Worm (Caenorhabditis elegans) whole organism, L1 larva: ENCODE results near the gene spe-49.
A peak's percentile ranks its signal among the peaks of the same experiment; 100 is the strongest.

Experiments
- C04F5.9 ChIP-seq: sonication (generic microtip); optimal IDR thresholded peaks from 2 replicates; lab custom pipeline; 2016; ENCODE audit warnings: missing genetic modification characterization, missing compliant biosample characterization
- C16A3.4 ChIP-seq: fragments of 150-350 bp; optimal IDR thresholded peaks from 2 replicates; lab custom pipeline; 2014; ENCODE audit warnings: missing biosample characterization, missing genetic modification characterization
- C34B4.2 ChIP-seq: sonication (generic microtip); optimal IDR thresholded peaks from 2 replicates; lab custom pipeline; 2017; ENCODE audit warnings: mild to moderate bottlenecking, missing genetic modification characterization, missing compliant biosample characterization
- aha-1 ChIP-seq: fragments of 150-350 bp; optimal IDR thresholded peaks from 2 replicates; lab custom pipeline; 2014; ENCODE audit warnings: missing biosample characterization, missing genetic modification characterization
- alr-1 ChIP-seq: fragments of 200-800 bp; sonication (Bioruptor generic); optimal IDR thresholded peaks from 2 replicates; lab custom pipeline; 2018; ENCODE audit warnings: borderline replicate concordance, mild to moderate bottlenecking, missing genetic modification characterization, missing compliant biosample characterization
- aly-2 ChIP-seq: fragments of 150-350 bp; optimal IDR thresholded peaks from 2 replicates; lab custom pipeline; 2014; ENCODE audit warnings: missing biosample characterization, missing genetic modification characterization
- blmp-1 ChIP-seq: fragments of 150-350 bp; optimal IDR thresholded peaks from 2 replicates; lab custom pipeline; 2014; ENCODE audit warnings: missing biosample characterization, missing genetic modification characterization
- ceh-63 ChIP-seq: fragments of 200-800 bp; sonication (Bioruptor generic); optimal IDR thresholded peaks from 2 replicates; lab custom pipeline; 2018; ENCODE audit warnings: mild to moderate bottlenecking, missing genetic modification characterization, missing compliant biosample characterization
- ceh-8 ChIP-seq: fragments of 200-800 bp; sonication (Bioruptor generic); optimal IDR thresholded peaks from 2 replicates; lab custom pipeline; 2018; ENCODE audit warnings: mild to moderate bottlenecking, missing genetic modification characterization, moderate library complexity, missing compliant biosample characterization
- ceh-88 ChIP-seq: fragments of 200-800 bp; sonication (Bioruptor generic); IDR thresholded peaks from 2 replicates; pipeline ENCODE4 v1.3.6; 2022; ENCODE audit warnings: missing genetic modification characterization, missing compliant biosample characterization
- ceh-90 ChIP-seq: sonication (generic microtip); optimal IDR thresholded peaks from 2 replicates; lab custom pipeline; 2016; ENCODE audit warnings: missing genetic modification characterization, missing compliant biosample characterization
- dsc-1 ChIP-seq: sonication (generic microtip); optimal IDR thresholded peaks from 2 replicates; lab custom pipeline; 2016; ENCODE audit warnings: mild to moderate bottlenecking, missing genetic modification characterization, missing compliant biosample characterization
- efl-3 ChIP-seq: fragments of 200-800 bp; sonication (Bioruptor generic); optimal IDR thresholded peaks from 2 replicates; lab custom pipeline; 2018; ENCODE audit warnings: mild to moderate bottlenecking, missing genetic modification characterization, missing compliant biosample characterization
- elt-2 ChIP-seq: sonication (generic microtip); optimal IDR thresholded peaks from 2 replicates; lab custom pipeline; 2016; ENCODE audit warnings: missing genetic modification characterization, mild to moderate bottlenecking, inconsistent platforms, missing compliant biosample characterization, missing genetic modification reagents
- elt-3 ChIP-seq, 6 experiments: fragments of 150-350 bp in 1 of 6; sonication (generic microtip); optimal IDR thresholded peaks; 2 replicates each; lab custom pipeline; 2017 to 2018; ENCODE audit warnings: missing biosample characterization in 6 of 6, missing genetic modification characterization in 6 of 6, inconsistent platforms in 1 of 6
- ets-5 ChIP-seq: fragments of 200-800 bp; sonication (Bioruptor generic); IDR thresholded peaks from 2 replicates; pipeline ENCODE4 v1.3.6; 2022; ENCODE audit warnings: missing genetic modification characterization, missing compliant biosample characterization
- fkh-10 ChIP-seq: sonication (generic microtip); optimal IDR thresholded peaks from 2 replicates; lab custom pipeline; 2017; ENCODE audit warnings: missing biosample characterization, missing genetic modification reagents, missing genetic modification characterization
- fkh-4 ChIP-seq: sonication (generic microtip); optimal IDR thresholded peaks from 2 replicates; lab custom pipeline; 2016; ENCODE audit warnings: missing compliant biosample characterization, missing genetic modification characterization, borderline replicate concordance
- fkh-8 ChIP-seq: sonication (generic microtip); optimal IDR thresholded peaks from 2 replicates; lab custom pipeline; 2016; ENCODE audit warnings: mild to moderate bottlenecking, missing genetic modification characterization, missing compliant biosample characterization
- fos-1 ChIP-seq: fragments of 150-350 bp; optimal IDR thresholded peaks from 2 replicates; lab custom pipeline; 2014; ENCODE audit warnings: missing biosample characterization, missing genetic modification characterization
- grh-1 ChIP-seq: fragments of 200-800 bp; sonication (Bioruptor generic); IDR thresholded peaks from 2 replicates; pipeline ENCODE4 v1.3.6; 2022; ENCODE audit warnings: missing genetic modification reagents, missing genetic modification characterization, missing compliant biosample characterization
- hlh-17 ChIP-seq: fragments of 200-800 bp; sonication (Bioruptor generic); optimal IDR thresholded peaks from 2 replicates; lab custom pipeline; 2018; ENCODE audit warnings: missing genetic modification characterization, mild to moderate bottlenecking, missing compliant biosample characterization, moderate library complexity, borderline replicate concordance
- hlh-4 ChIP-seq: sonication (generic microtip); optimal IDR thresholded peaks from 2 replicates; lab custom pipeline; 2016; ENCODE audit warnings: mild to moderate bottlenecking, missing genetic modification characterization, missing compliant biosample characterization
- irx-1 ChIP-seq: sonication (generic microtip); optimal IDR thresholded peaks from 2 replicates; lab custom pipeline; 2016; ENCODE audit warnings: missing genetic modification characterization, missing compliant biosample characterization
- isw-1 ChIP-seq: fragments of 200-800 bp; sonication (Bioruptor generic); IDR thresholded peaks from 2 replicates; pipeline ENCODE4 v1.3.6; 2022; ENCODE audit warnings: missing genetic modification characterization, missing compliant biosample characterization
- lin-13 ChIP-seq: fragments of 150-350 bp; optimal IDR thresholded peaks from 2 replicates; lab custom pipeline; 2014; ENCODE audit warnings: missing biosample characterization, missing genetic modification reagents, missing genetic modification characterization
- lin-14 ChIP-seq: fragments of 200-800 bp; sonication (Bioruptor generic); optimal IDR thresholded peaks from 2 replicates; lab custom pipeline; 2018; ENCODE audit warnings: mild to moderate bottlenecking, missing genetic modification characterization, moderate library complexity, missing compliant biosample characterization
- lir-3 ChIP-seq: sonication (generic microtip); optimal IDR thresholded peaks from 2 replicates; lab custom pipeline; 2016; ENCODE audit warnings: mild to moderate bottlenecking, missing genetic modification characterization, moderate library complexity, missing compliant biosample characterization; ENCODE audit not compliant: poor library complexity
- lsy-2 ChIP-seq, 2 experiments: fragments of 150-350 bp; optimal IDR thresholded peaks; 2 replicates each; lab custom pipeline; 2014; ENCODE audit warnings: missing biosample characterization in 2 of 2, missing genetic modification characterization in 2 of 2
- mab-9 ChIP-seq: fragments of 200-800 bp; sonication (Bioruptor generic); IDR thresholded peaks from 2 replicates; pipeline ENCODE4 v1.3.6; 2022; ENCODE audit warnings: missing genetic modification reagents, missing genetic modification characterization, missing compliant biosample characterization
- mep-1 ChIP-seq: fragments of 150-350 bp; optimal IDR thresholded peaks from 2 replicates; lab custom pipeline; 2014; ENCODE audit warnings: missing biosample characterization, missing genetic modification characterization
- nhr-11 ChIP-seq: fragments of 150-350 bp; optimal IDR thresholded peaks from 2 replicates; lab custom pipeline; 2014; ENCODE audit warnings: missing biosample characterization, missing genetic modification characterization
- nhr-12 ChIP-seq: sonication (generic microtip); optimal IDR thresholded peaks from 2 replicates; lab custom pipeline; 2017; ENCODE audit warnings: missing biosample characterization, missing genetic modification characterization
- nhr-19 ChIP-seq: fragments of 200-800 bp; sonication (Bioruptor generic); conservative IDR thresholded peaks from 2 replicates; pipeline ENCODE4 v1.3.6; 2022; ENCODE audit warnings: missing genetic modification characterization, missing compliant biosample characterization
- nhr-76 ChIP-seq: sonication (generic microtip); optimal IDR thresholded peaks from 2 replicates; lab custom pipeline; 2017; ENCODE audit warnings: missing biosample characterization, missing genetic modification characterization
- nhr-85 ChIP-seq: sonication (generic microtip); peaks from one replicate; lab custom pipeline; 2016; ENCODE audit warnings: missing genetic modification characterization, inconsistent platforms, missing compliant biosample characterization
- nhr-90 ChIP-seq: sonication (generic microtip); optimal IDR thresholded peaks from 2 replicates; lab custom pipeline; 2016; ENCODE audit warnings: mild to moderate bottlenecking, missing genetic modification characterization, missing compliant biosample characterization; ENCODE audit not compliant: poor library complexity
- pax-3 ChIP-seq: fragments of 200-800 bp; sonication (Bioruptor generic); optimal IDR thresholded peaks from 2 replicates; lab custom pipeline; 2018; ENCODE audit warnings: mild to moderate bottlenecking, missing genetic modification characterization, moderate library complexity, missing compliant biosample characterization
- pqm-1 ChIP-seq: sonication (generic microtip); optimal IDR thresholded peaks from 3 replicates; lab custom pipeline; 2017; ENCODE audit warnings: missing biosample characterization, missing genetic modification characterization
- skn-1 ChIP-seq: fragments of 150-350 bp; optimal IDR thresholded peaks from 2 replicates; lab custom pipeline; 2014; ENCODE audit warnings: missing biosample characterization, missing genetic modification characterization
- snpc-4 ChIP-seq: fragments of 150-350 bp; optimal IDR thresholded peaks from 2 replicates; lab custom pipeline; 2014; ENCODE audit warnings: missing biosample characterization, missing genetic modification characterization
- sup-37 ChIP-seq: fragments of 200-800 bp; sonication (Bioruptor generic); optimal IDR thresholded peaks from 2 replicates; lab custom pipeline; 2018; ENCODE audit warnings: mild to moderate bottlenecking, missing genetic modification characterization, missing compliant biosample characterization
- swsn-7 ChIP-seq: sonication (generic microtip); optimal IDR thresholded peaks from 2 replicates; lab custom pipeline; 2016; ENCODE audit warnings: missing genetic modification characterization, missing compliant biosample characterization
- tbx-2 ChIP-seq: sonication (generic microtip); optimal IDR thresholded peaks from 2 replicates; lab custom pipeline; 2016; ENCODE audit warnings: missing genetic modification characterization, missing compliant biosample characterization
- tlp-1 ChIP-seq: fragments of 150-350 bp; optimal IDR thresholded peaks from 2 replicates; lab custom pipeline; 2014; ENCODE audit warnings: missing biosample characterization, missing genetic modification characterization
- unc-130 ChIP-seq: fragments of 150-350 bp; optimal IDR thresholded peaks from 2 replicates; lab custom pipeline; 2017; ENCODE audit warnings: missing biosample characterization, missing genetic modification characterization, inconsistent platforms
- unc-62 ChIP-seq: fragments of 150-350 bp; optimal IDR thresholded peaks from 2 replicates; lab custom pipeline; 2014; ENCODE audit warnings: missing biosample characterization, missing genetic modification reagents, missing genetic modification characterization
- unc-86 ChIP-seq: sonication (generic microtip); optimal IDR thresholded peaks from 2 replicates; lab custom pipeline; 2016; ENCODE audit warnings: missing genetic modification characterization, missing compliant biosample characterization
- unc-98 ChIP-seq: fragments of 200-800 bp; sonication (Bioruptor generic); IDR thresholded peaks from 2 replicates; pipeline ENCODE4 v1.3.6; 2022; ENCODE audit warnings: missing genetic modification characterization, missing compliant biosample characterization
- vab-15 ChIP-seq: sonication (generic microtip); optimal IDR thresholded peaks from 2 replicates; lab custom pipeline; 2017; ENCODE audit warnings: missing genotype, mild to moderate bottlenecking, missing genetic modification characterization, missing compliant biosample characterization
- xbp-1 ChIP-seq: sonication (generic microtip); optimal IDR thresholded peaks from 2 replicates; lab custom pipeline; 2016; ENCODE audit warnings: missing genetic modification characterization, missing compliant biosample characterization
- zag-1 ChIP-seq: fragments of 150-350 bp; optimal IDR thresholded peaks from 2 replicates; lab custom pipeline; 2014; ENCODE audit warnings: missing biosample characterization, missing genetic modification characterization
- ztf-11 ChIP-seq, 2 experiments: sonication (generic microtip); optimal IDR thresholded peaks; 2 replicates each; lab custom pipeline; 2016 to 2017; ENCODE audit warnings: missing genetic modification characterization in 2 of 2, missing biosample characterization in 1 of 2, missing compliant biosample characterization in 1 of 2
- ztf-4 ChIP-seq: fragments of 150-350 bp; optimal IDR thresholded peaks from 2 replicates; lab custom pipeline; 2014; ENCODE audit warnings: missing biosample characterization, missing genetic modification characterization

The spe-49 gene

DNA sequence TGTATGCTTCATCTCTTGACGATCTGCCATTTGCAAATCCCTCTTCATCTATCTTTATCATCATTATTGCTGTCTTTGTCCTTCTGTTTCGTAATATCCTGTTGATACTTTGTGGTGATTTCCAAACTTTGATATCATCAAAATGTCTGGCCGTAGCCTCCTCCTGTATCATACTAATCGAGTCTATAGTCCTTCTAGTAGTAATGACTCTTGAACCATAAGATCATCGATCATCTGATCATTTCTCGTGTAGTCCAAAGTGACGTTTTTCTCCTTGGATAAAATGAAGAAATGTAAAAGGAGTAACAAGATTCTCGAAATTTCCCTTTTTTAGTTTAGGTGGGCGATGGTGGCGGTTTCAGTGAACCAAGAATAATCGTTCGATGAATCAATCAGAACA lies 38.2 kb downstream of the spe-49 start (continued):
- no peak for TF ChIP-seq tlp-1 (tag; lab: Kevin White, UChicago)
- no peak for TF ChIP-seq unc-62 (GFP tag; lab: Kevin White, UChicago)
- TF ChIP-seq nhr-90 (tag; lab: Kevin White, UChicago) = peak; percentile 26
- TF ChIP-seq nhr-76 (tag; lab: Kevin White, UChicago) = no peak
- TF ChIP-seq swsn-7 (tag; lab: Kevin White, UChicago) = no peak
- TF ChIP-seq C04F5.9 (tag; lab: Kevin White, UChicago) = no peak
- TF ChIP-seq ets-5 (GFP tag; lab: Robert Waterston, UW) = no peak
- TF ChIP-seq aha-1 = no peak
- TF ChIP-seq lsy-2 (tag; optimal IDR thresholded peaks at IDR 0.05; lab: Kevin White, UChicago) = no peak
- no peak for TF ChIP-seq fkh-8 (tag; lab: Kevin White, UChicago)
- TF ChIP-seq elt-2 (tag; lab: Kevin White, UChicago) = no peak
- TF ChIP-seq fkh-4 (tag; lab: Kevin White, UChicago) = no peak
- no peak for TF ChIP-seq isw-1 (GFP tag; lab: Robert Waterston, UW)
- TF ChIP-seq unc-98 (GFP tag; lab: Robert Waterston, UW) = no peak
- no peak for TF ChIP-seq efl-3 (GFP tag; lab: Kevin White, UChicago)
- TF ChIP-seq irx-1 = no peak
- no peak for TF ChIP-seq ceh-90
- TF ChIP-seq unc-130 (tag; lab: Kevin White, UChicago) = no peak
- TF ChIP-seq xbp-1 (tag; lab: Kevin White, UChicago) = no peak
- no peak for TF ChIP-seq mab-9 (GFP tag; lab: Robert Waterston, UW)
- no peak for TF ChIP-seq fkh-10 (GFP tag; lab: Kevin White, UChicago)
- no peak for TF ChIP-seq dsc-1 (tag; lab: Kevin White, UChicago)
- peak; percentile 11 for TF ChIP-seq mep-1 (tag; lab: Kevin White, UChicago)
- no peak for TF ChIP-seq ceh-63 (GFP tag; lab: Kevin White, UChicago)
- no peak for TF ChIP-seq C16A3.4 (tag; lab: Kevin White, UChicago)
- TF ChIP-seq nhr-85 (tag; lab: Kevin White, UChicago) = peak; percentile 96
- TF ChIP-seq zag-1 (tag; lab: Kevin White, UChicago) = no peak
- TF ChIP-seq sup-37 (GFP tag; lab: Kevin White, UChicago) = no peak
- no peak for TF ChIP-seq ztf-11 (tag; optimal IDR thresholded peaks at IDR 0.05; lab: Kevin White, UChicago)
- TF ChIP-seq nhr-11 (tag; lab: Kevin White, UChicago) = no peak
- no peak for TF ChIP-seq aly-2 (tag; lab: Kevin White, UChicago)
- TF ChIP-seq blmp-1 (tag; lab: Kevin White, UChicago) = peak; percentile 47
- no peak for TF ChIP-seq alr-1 (tag; lab: Kevin White, UChicago)
- no peak for TF ChIP-seq lin-13 (GFP tag; lab: Kevin White, UChicago)
- no peak for TF ChIP-seq ceh-88
- peak; percentile 18 for TF ChIP-seq skn-1 (tag; lab: Kevin White, UChicago)
- TF ChIP-seq C34B4.2 (tag; lab: Kevin White, UChicago) = no peak
- TF ChIP-seq pax-3 (tag; lab: Kevin White, UChicago) = no peak
- TF ChIP-seq tbx-2 (tag; lab: Kevin White, UChicago) = peak; percentile 16
- TF ChIP-seq unc-86 (tag; lab: Kevin White, UChicago) = no peak
- TF ChIP-seq lin-14 (GFP tag; lab: Kevin White, UChicago) = peak; percentile 65
- no peak for TF ChIP-seq ztf-4
- peak; percentile 52; the same call in 1 of the 2 replicates for TF ChIP-seq grh-1 (GFP tag; lab: Robert Waterston, UW)
- no peak for TF ChIP-seq hlh-17 (GFP tag; lab: Kevin White, UChicago)
- TF ChIP-seq elt-3 (tag; optimal IDR thresholded peaks at IDR 0.05; lab: Kevin White, UChicago) = peak in 5 of 6 experiments; percentile 60 to 88 (median 84)
- TF ChIP-seq snpc-4 (tag; lab: Kevin White, UChicago) = no peak
- TF ChIP-seq lir-3 (tag; lab: Kevin White, UChicago) = no peak
- no peak for TF ChIP-seq fos-1 (tag; lab: Kevin White, UChicago)
- TF ChIP-seq nhr-12 (tag; lab: Kevin White, UChicago) = no peak
- peak; percentile 55 for TF ChIP-seq nhr-19 (GFP tag; lab: Robert Waterston, UW)
- no peak for TF ChIP-seq hlh-4 (tag; lab: Kevin White, UChicago)
- no peak for TF ChIP-seq ceh-8
- TF ChIP-seq pqm-1 = no peak
- no peak for TF ChIP-seq vab-15 (tag; lab: Kevin White, UChicago)
